Fruit fly (Drosophila melanogaster): ENCODE data around the gene CG14377.

Gene CG14377

dm6 chr3R:13400902-13401721 lies 3.5 kb downstream of the CG14377 start (continued):
- TF ChIP-seq mld (GFP tag; IDR thresholded peaks at IDR 0.05; ENCODE audit: partially characterized antibody) (no peak), CG3726 (GFP tag; IDR thresholded peaks at IDR 0.05) (peak; percentile 80; the same call in 2 of the 3 replicates), gcm (GFP tag; optimal IDR thresholded peaks at IDR 0.05) (peak; percentile 90), kay (GFP tag; optimal IDR thresholded peaks at IDR 0.05) (peak; percentile 69), Bteb2 (GFP tag; optimal IDR thresholded peaks at IDR 0.05) (peak; percentile 89), toy (GFP tag; IDR thresholded peaks at IDR 0.05) (peak; percentile 53; the same call in 1 of the 2 replicates), pb (GFP tag; optimal IDR thresholded peaks at IDR 0.05) (peak; percentile 74), Abd-B (GFP tag; optimal IDR thresholded peaks at IDR 0.05) (peak; percentile 92), bcd (GFP tag; optimal IDR thresholded peaks at IDR 0.05) (peak; percentile 87), CG2712 (tag; optimal IDR thresholded peaks at IDR 0.05) (peak; percentile 95), CG4730 (GFP tag; IDR thresholded peaks at IDR 0.05) (peak; percentile 78), esg (GFP tag; conservative IDR thresholded peaks at IDR 0.05) (peak; percentile 86), CG43689 (GFP tag; IDR thresholded peaks at IDR 0.05) (peak; percentile 39; the same call in 1 of the 2 replicates), dmrt11E (tag; optimal IDR thresholded peaks at IDR 0.05) (peak; percentile 91), CG7372 (GFP tag; IDR thresholded peaks at IDR 0.05) (peak; percentile 79), HHEX (GFP tag; optimal IDR thresholded peaks at IDR 0.05) (peak; percentile 84), Lim3 (GFP tag; IDR thresholded peaks at IDR 0.05) (0 out of 2 replicates have a peak, but pooled peaks have one; percentile 24), sisA (GFP tag; IDR thresholded peaks at IDR 0.05) (peak; percentile 81), CG4820 (GFP tag; optimal IDR thresholded peaks at IDR 0.05) (peak; percentile 83), Dref (GFP tag; IDR thresholded peaks at IDR 0.05) (no peak), CG3163 (GFP tag; optimal IDR thresholded peaks at IDR 0.05) (peak; percentile 71), CG15269 (tag; optimal IDR thresholded peaks at IDR 0.05) (peak; percentile 90), CG14860 (GFP tag; IDR thresholded peaks at IDR 0.05; ENCODE audit: partially characterized antibody) (no peak), Atf-2 (GFP tag; optimal IDR thresholded peaks at IDR 0.05) (peak; percentile 91), CG17385 (GFP tag; optimal IDR thresholded peaks at IDR 0.05) (peak; percentile 87), Bdp1 (GFP tag; optimal IDR thresholded peaks at IDR 0.05) (peak; percentile 79), CG16813 (GFP tag; IDR thresholded peaks at IDR 0.05; ENCODE audit: partially characterized antibody) (no peak), CG5953 (GFP tag; IDR thresholded peaks at IDR 0.05) (peak; percentile 70), ranshi (GFP tag; IDR thresholded peaks at IDR 0.05) (peak; percentile 74; the same call in 1 of the 2 replicates), slp2 (GFP tag; optimal IDR thresholded peaks at IDR 0.05) (peak; percentile 77), Scr (GFP tag; IDR thresholded peaks at IDR 0.05; ENCODE audit: partially characterized antibody) (no peak), crp (GFP tag; optimal IDR thresholded peaks at IDR 0.05) (peak in 1 of 2 experiments; percentile 53), ash1 (GFP tag; optimal IDR thresholded peaks at IDR 0.05) (no peak), D19B (GFP tag; optimal IDR thresholded peaks at IDR 0.05) (peak; percentile 71), CG33213 (GFP tag; optimal IDR thresholded peaks at IDR 0.05) (peak; percentile 65), hbn (GFP tag; IDR thresholded peaks at IDR 0.05; ENCODE audit: partially characterized antibody) (no peak), CG18619 (GFP tag; optimal IDR thresholded peaks at IDR 0.05) (peak; percentile 89), CHES-1-like (GFP tag; optimal IDR thresholded peaks at IDR 0.05) (peak; percentile 89), CG15601 (tag; optimal IDR thresholded peaks at IDR 0.05) (peak; percentile 83), ham (GFP tag; IDR thresholded peaks at IDR 0.05) (0 out of 2 replicates have a peak, but pooled peaks have one; percentile 32), lov (optimal IDR thresholded peaks at IDR 0.05) (no peak), lov (GFP tag; IDR thresholded peaks at IDR 0.05) (no peak; the same call in 2 of the 3 replicates), Poxn (GFP tag; IDR thresholded peaks at IDR 0.05) (peak; percentile 39; the same call in 1 of the 2 replicates), pita (GFP tag; optimal IDR thresholded peaks at IDR 0.05) (no peak), emc (GFP tag; optimal IDR thresholded peaks at IDR 0.05) (peak; percentile 31), fu2 (GFP tag; optimal IDR thresholded peaks at IDR 0.05) (peak; percentile 85), Awh (GFP tag; IDR thresholded peaks at IDR 0.05) (peak; percentile 74), Lhr (GFP tag; optimal IDR thresholded peaks at IDR 0.05) (peak; percentile 78)
